Fruit fly (Drosophila melanogaster) whole organism, embryonic: ENCODE data around the gene CG32040.
A peak's percentile ranks its signal among the peaks of the same experiment; 100 is the strongest.

Source experiments
- Adf1 ChIP-seq: fragments of 200-800 bp; sonication (Bioruptor generic); IDR thresholded peaks from 2 replicates; pipeline ENCODE4 v1.3.6; 2022; ENCODE audit warnings: missing biosample characterization, missing genetic modification characterization
- C15 ChIP-seq: fragments of 200-800 bp; sonication (Bioruptor generic); IDR thresholded peaks from 3 replicates; pipeline ENCODE4 v1.3.6; 2022; ENCODE audit warnings: missing biosample characterization, missing genetic modification characterization
- CG10543 ChIP-seq: fragments of 200-800 bp; sonication (Bioruptor generic); optimal IDR thresholded peaks from 3 replicates; lab custom pipeline; 2017; ENCODE audit warnings: missing biosample characterization, mild to moderate bottlenecking, missing genetic modification characterization, moderate library complexity
- CG11093 ChIP-seq: fragments of 200-800 bp; sonication (Bioruptor generic); IDR thresholded peaks from 3 replicates; pipeline ENCODE4 v1.3.6; 2022; ENCODE audit warnings: missing biosample characterization, missing genetic modification characterization
- CG12391 ChIP-seq: fragments of 200-800 bp; sonication (Bioruptor generic); optimal IDR thresholded peaks from 3 replicates; lab custom pipeline; 2018; ENCODE audit warnings: missing biosample characterization, mild to moderate bottlenecking, missing genetic modification characterization, moderate library complexity
- CG14710 ChIP-seq: fragments of 200-800 bp; sonication (Bioruptor generic); optimal IDR thresholded peaks from 3 replicates; lab custom pipeline; 2019; ENCODE audit warnings: missing biosample characterization, mild to moderate bottlenecking, missing genetic modification characterization, moderate library complexity
- CG15479 ChIP-seq: fragments of 200-800 bp; sonication (Bioruptor generic); optimal IDR thresholded peaks from 3 replicates; lab custom pipeline; 2019; ENCODE audit warnings: missing biosample characterization, mild to moderate bottlenecking, missing genetic modification characterization, moderate library complexity
- CG15514 ChIP-seq: fragments of 200-800 bp; sonication (Bioruptor generic); optimal IDR thresholded peaks from 3 replicates; lab custom pipeline; 2017; ENCODE audit warnings: missing biosample characterization, missing genetic modification characterization, mild to moderate bottlenecking, moderate library complexity, missing genetic modification reagents
- CG1603 ChIP-seq: fragments of 200-800 bp; sonication (Bioruptor generic); optimal IDR thresholded peaks from 2 replicates; lab custom pipeline; 2019; ENCODE audit warnings: missing biosample characterization, mild to moderate bottlenecking, missing genetic modification characterization, moderate library complexity
- CG1647 ChIP-seq: fragments of 200-800 bp; sonication (Bioruptor generic); optimal IDR thresholded peaks from 3 replicates; lab custom pipeline; 2016; ENCODE audit warnings: missing biosample characterization, missing genetic modification characterization
- CG16813 ChIP-seq: fragments of 200-800 bp; sonication (Bioruptor generic); IDR thresholded peaks from 3 replicates; pipeline ENCODE4 v1.3.6; 2022; ENCODE audit warnings: missing biosample characterization, missing genetic modification characterization; ENCODE audit not compliant: partially characterized antibody
- CG17186 ChIP-seq: fragments of 200-800 bp; sonication (Bioruptor generic); optimal IDR thresholded peaks from 3 replicates; lab custom pipeline; 2017; ENCODE audit warnings: missing biosample characterization, missing genetic modification reagents, missing genetic modification characterization
- CG1792 ChIP-seq: fragments of 200-800 bp; sonication (Bioruptor generic); optimal IDR thresholded peaks from 2 replicates; lab custom pipeline; 2016; ENCODE audit warnings: missing biosample characterization, missing genetic modification characterization
- CG6254 ChIP-seq: fragments of 200-800 bp; sonication (Bioruptor generic); optimal IDR thresholded peaks from 3 replicates; lab custom pipeline; 2017; ENCODE audit warnings: mild to moderate bottlenecking, missing biosample characterization, missing genetic modification reagents, missing genetic modification characterization
- CG6813 ChIP-seq: fragments of 200-800 bp; sonication (Bioruptor generic); optimal IDR thresholded peaks from 2 replicates; lab custom pipeline; 2017; ENCODE audit warnings: missing biosample characterization, missing genetic modification characterization, mild to moderate bottlenecking, moderate library complexity, missing genetic modification reagents
- CG7987 ChIP-seq: fragments of 200-800 bp; sonication (Bioruptor generic); optimal IDR thresholded peaks from 2 replicates; lab custom pipeline; 2018; ENCODE audit warnings: missing biosample characterization, mild to moderate bottlenecking, missing genetic modification characterization, moderate library complexity
- CkIIα-i1 ChIP-seq: fragments of 200-800 bp; sonication (Bioruptor generic); IDR thresholded peaks from 2 replicates; pipeline ENCODE4 v1.3.6; 2022; ENCODE audit warnings: missing biosample characterization, missing genetic modification characterization
- CrebB ChIP-seq: fragments of 200-800 bp; sonication (Bioruptor generic); optimal IDR thresholded peaks from 3 replicates; lab custom pipeline; 2018; ENCODE audit warnings: missing biosample characterization, mild to moderate bottlenecking, missing genetic modification characterization
- Eip74EF ChIP-seq, 2 experiments: fragments of 200-800 bp in 1 of 2; fragments of >200 bp in 1 of 2; sonication (Bioruptor generic) in 1 of 2; optimal IDR thresholded peaks; 2 replicates each; lab custom pipeline; 2017 to 2019; ENCODE audit warnings: missing biosample characterization in 2 of 2, missing genetic modification characterization in 2 of 2, mild to moderate bottlenecking in 1 of 2, moderate library complexity in 1 of 2
- GATAe ChIP-seq: fragments of 200-800 bp; sonication (Bioruptor generic); conservative IDR thresholded peaks from 2 replicates; pipeline ENCODE4 v1.3.6; 2022; ENCODE audit warnings: missing biosample characterization, missing genetic modification characterization
- Hmr ChIP-seq: fragments of 200-800 bp; sonication (Bioruptor generic); optimal IDR thresholded peaks from 3 replicates; lab custom pipeline; 2017; ENCODE audit warnings: mild to moderate bottlenecking, missing biosample characterization, missing genetic modification reagents, missing genetic modification characterization
- Hr78 ChIP-seq, 2 experiments: fragments of 200-800 bp in 1 of 2; fragments of >200 bp in 1 of 2; sonication (Bioruptor generic) in 1 of 2; optimal IDR thresholded peaks; 2 replicates each; lab custom pipeline; 2017 to 2019; ENCODE audit warnings: missing biosample characterization in 2 of 2, missing genetic modification characterization in 2 of 2, mild to moderate bottlenecking in 1 of 2, moderate library complexity in 1 of 2
- Jarid2 ChIP-seq: fragments of 200-800 bp; sonication (Bioruptor generic); optimal IDR thresholded peaks from 3 replicates; lab custom pipeline; 2017; ENCODE audit warnings: mild to moderate bottlenecking, missing biosample characterization, missing genetic modification reagents, missing genetic modification characterization
- MESR4 ChIP-seq: fragments of 200-800 bp; sonication (Bioruptor generic); optimal IDR thresholded peaks from 2 replicates; lab custom pipeline; 2018; ENCODE audit warnings: missing biosample characterization, mild to moderate bottlenecking, missing genetic modification characterization, moderate library complexity
- Nf-YB ChIP-seq: fragments of 200-800 bp; sonication (Bioruptor generic); optimal IDR thresholded peaks from 3 replicates; lab custom pipeline; 2019; ENCODE audit warnings: missing biosample characterization, mild to moderate bottlenecking, missing genetic modification characterization, moderate library complexity
- Pdp1 ChIP-seq, 2 experiments: fragments of 200-800 bp; sonication (Bioruptor generic); optimal IDR thresholded peaks; 3 replicates each; lab custom pipeline; 2016; ENCODE audit warnings: missing biosample characterization in 2 of 2, missing genetic modification characterization in 2 of 2, mild to moderate bottlenecking in 1 of 2, moderate library complexity in 1 of 2
- YL-1 ChIP-seq: fragments of 200-800 bp; sonication (Bioruptor generic); optimal IDR thresholded peaks from 3 replicates; lab custom pipeline; 2017; ENCODE audit warnings: missing biosample characterization, mild to moderate bottlenecking, missing genetic modification characterization
- bbx ChIP-seq: fragments of 200-800 bp; sonication (Bioruptor generic); IDR thresholded peaks from 2 replicates; pipeline ENCODE4 v1.3.6; 2022; ENCODE audit warnings: missing biosample characterization, missing genetic modification characterization; ENCODE audit not compliant: partially characterized antibody
- cad ChIP-seq: fragments of >200 bp; optimal IDR thresholded peaks from 2 replicates; lab custom pipeline; 2017; ENCODE audit warnings: missing biosample characterization, missing genetic modification characterization
- cas ChIP-seq: fragments of 200-800 bp; sonication (Bioruptor generic); IDR thresholded peaks from 2 replicates; pipeline ENCODE4 v1.3.6; 2022; ENCODE audit warnings: missing biosample characterization, missing genetic modification characterization
- crp ChIP-seq, 2 experiments: fragments of 200-800 bp; sonication (Bioruptor generic); optimal IDR thresholded peaks; 2 replicates in 1 of 2; 3 replicates in 1 of 2; lab custom pipeline; 2017; ENCODE audit warnings: missing biosample characterization in 2 of 2, missing genetic modification characterization in 2 of 2, mild to moderate bottlenecking in 1 of 2, moderate library complexity in 1 of 2
- cwo ChIP-seq: fragments of 200-800 bp; sonication (Bioruptor generic); optimal IDR thresholded peaks from 3 replicates; lab custom pipeline; 2017; ENCODE audit warnings: missing biosample characterization, missing genetic modification characterization, mild to moderate bottlenecking, moderate library complexity, missing genetic modification reagents
- dimm ChIP-seq: fragments of 200-800 bp; sonication (Bioruptor generic); IDR thresholded peaks from 2 replicates; pipeline ENCODE4 v1.3.6; 2022; ENCODE audit warnings: missing biosample characterization, missing genetic modification characterization
- fd3F ChIP-seq: fragments of 200-800 bp; sonication (Bioruptor generic); optimal IDR thresholded peaks from 2 replicates; lab custom pipeline; 2018; ENCODE audit warnings: missing biosample characterization, mild to moderate bottlenecking, missing genetic modification characterization, moderate library complexity
- fd64A ChIP-seq: fragments of 200-800 bp; sonication (Bioruptor generic); optimal IDR thresholded peaks from 3 replicates; lab custom pipeline; 2018; ENCODE audit warnings: missing biosample characterization, mild to moderate bottlenecking, missing genetic modification characterization
- gfzf ChIP-seq: fragments of 200-800 bp; sonication (Bioruptor generic); optimal IDR thresholded peaks from 2 replicates; lab custom pipeline; 2016; ENCODE audit warnings: missing biosample characterization, mild to moderate bottlenecking, missing genetic modification characterization, moderate library complexity
- hbn ChIP-seq: fragments of 200-800 bp; sonication (Bioruptor generic); IDR thresholded peaks from 2 replicates; pipeline ENCODE4 v1.3.6; 2022; ENCODE audit warnings: missing biosample characterization, missing genetic modification characterization; ENCODE audit not compliant: partially characterized antibody
- hkb ChIP-seq, 2 experiments: fragments of 200-800 bp in 1 of 2; fragments of >200 bp in 1 of 2; sonication (Bioruptor generic) in 1 of 2; IDR thresholded peaks in 1 of 2; optimal IDR thresholded peaks in 1 of 2; 2 replicates each; pipeline versions ENCODE4 v1.3.6 to Lab custom; 2017 to 2022; ENCODE audit warnings: missing biosample characterization in 1 of 2, missing genetic modification characterization in 1 of 2
- hth ChIP-seq: fragments of >200 bp; optimal IDR thresholded peaks from 2 replicates; lab custom pipeline; 2017; ENCODE audit warnings: inconsistent platforms
- kni ChIP-seq: fragments of 200-800 bp; sonication (Bioruptor generic); optimal IDR thresholded peaks from 3 replicates; lab custom pipeline; 2017; ENCODE audit warnings: mild to moderate bottlenecking, missing biosample characterization, missing genetic modification reagents, missing genetic modification characterization
- mam ChIP-seq: fragments of 200-800 bp; sonication (Bioruptor generic); optimal IDR thresholded peaks from 3 replicates; lab custom pipeline; 2016; ENCODE audit warnings: missing biosample characterization, missing genetic modification characterization
- mirr ChIP-seq: fragments of 200-800 bp; sonication (Bioruptor generic); optimal IDR thresholded peaks from 3 replicates; lab custom pipeline; 2018; ENCODE audit warnings: missing biosample characterization, mild to moderate bottlenecking, missing genetic modification characterization
- onecut ChIP-seq: fragments of 200-800 bp; sonication (Bioruptor generic); IDR thresholded peaks from 2 replicates; pipeline ENCODE4 v1.3.6; 2022; ENCODE audit warnings: missing biosample characterization, missing genetic modification characterization
- org-1 ChIP-seq: fragments of 200-800 bp; sonication (Bioruptor generic); optimal IDR thresholded peaks from 2 replicates; lab custom pipeline; 2017; ENCODE audit warnings: missing biosample characterization, missing genetic modification characterization
- sens ChIP-seq: fragments of 200-800 bp; sonication (Bioruptor generic); peaks from one replicate; lab custom pipeline; 2016; ENCODE audit warnings: missing biosample characterization, missing genetic modification characterization
- so ChIP-seq: fragments of 200-800 bp; sonication (Bioruptor generic); IDR thresholded peaks from 3 replicates; pipeline ENCODE4 v1.3.6; 2022; ENCODE audit warnings: missing biosample characterization, missing genetic modification characterization
- wor ChIP-seq: fragments of 200-800 bp; sonication (Bioruptor generic); IDR thresholded peaks from 2 replicates; pipeline ENCODE4 v1.3.6; 2022; ENCODE audit warnings: missing biosample characterization, missing genetic modification characterization
- z ChIP-seq: fragments of 200-800 bp; sonication (Bioruptor generic); IDR thresholded peaks from 3 replicates; pipeline ENCODE4 v1.3.6; 2022; ENCODE audit warnings: missing biosample characterization, missing genetic modification characterization

CG32040 gene

DNA sequence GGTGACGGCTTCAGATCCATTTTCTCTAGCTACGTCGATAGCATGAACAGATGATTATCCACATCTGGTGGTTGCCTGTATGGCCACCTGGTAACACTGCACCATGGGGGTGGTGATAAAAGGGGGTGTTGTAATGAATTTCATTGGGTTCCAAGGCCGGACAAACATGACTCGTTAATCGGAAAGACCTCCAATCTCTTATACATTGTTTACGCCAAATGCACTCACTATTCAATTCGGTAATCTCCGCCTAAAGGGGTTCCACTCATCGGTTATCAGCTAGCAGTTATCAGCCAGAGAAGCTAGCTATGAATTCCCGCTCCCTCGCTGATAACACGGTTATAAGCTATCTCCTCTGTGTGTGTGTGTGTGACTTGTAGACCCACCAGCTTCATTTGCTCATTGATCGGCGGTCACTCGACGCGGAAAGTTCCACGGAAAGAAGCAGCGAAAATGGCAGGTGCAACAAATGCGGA, 6.4 kb downstream of the CG32040 start, which contains the start of gene Pdxk (continued):
- TF ChIP-seq Jarid2 (GFP tag; lab: Kevin White, UChicago) = peak; percentile 24
- peak; percentile 94 for TF ChIP-seq CG10543 (GFP tag; lab: Kevin White, UChicago)
- TF ChIP-seq CrebB (tag; lab: Kevin White, UChicago) = peak; percentile 45
- TF ChIP-seq so (GFP tag; lab: Robert Waterston, UW) = peak; percentile 40; the same call in 1 of the 3 replicates
- peak; percentile 25 for TF ChIP-seq cwo (GFP tag; lab: Kevin White, UChicago)
- peak; percentile 53 for TF ChIP-seq MESR4
- TF ChIP-seq wor (GFP tag; lab: Robert Waterston, UW) = no peak
- TF ChIP-seq GATAe (GFP tag; lab: Robert Waterston, UW) = peak; percentile 89
- TF ChIP-seq fd3F (GFP tag; lab: Kevin White, UChicago) = no peak
- no peak for TF ChIP-seq CkIIα-i1
- peak; percentile 63 for TF ChIP-seq gfzf (GFP tag; lab: Kevin White, UChicago)
- no peak for TF ChIP-seq CG1647
- peak; percentile 31 for TF ChIP-seq CG12391 (tag; lab: Kevin White, UChicago)
- no peak for TF ChIP-seq bbx (GFP tag; lab: Robert Waterston, UW)
- TF ChIP-seq z = peak; percentile 94
- peak; percentile 47 for TF ChIP-seq Nf-YB (GFP tag; lab: Kevin White, UChicago)
- TF ChIP-seq crp (GFP tag; optimal IDR thresholded peaks at IDR 0.05; lab: Kevin White, UChicago) = peak in 1 of 2 experiments; percentile 80
- TF ChIP-seq CG16813 = 0 out of 3 replicates have a peak, but pooled peaks have one; percentile 19
- no peak for TF ChIP-seq hkb (optimal IDR thresholded peaks at IDR 0.05; lab: Kevin White, UChicago)
- TF ChIP-seq hkb (GFP tag; IDR thresholded peaks at IDR 0.05; lab: Robert Waterston, UW) = peak; percentile 37
- peak; percentile 40 for TF ChIP-seq fd64A (GFP tag; lab: Kevin White, UChicago)
- TF ChIP-seq cad (GFP tag; lab: Kevin White, UChicago) = no peak
- TF ChIP-seq CG6254 (GFP tag; lab: Kevin White, UChicago) = peak; percentile 15
- TF ChIP-seq cas = no peak
- TF ChIP-seq CG15514 (GFP tag; lab: Kevin White, UChicago) = peak; percentile 92
- TF ChIP-seq org-1 (GFP tag; lab: Kevin White, UChicago) = no peak
- peak; percentile 52 for TF ChIP-seq CG7987 (GFP tag; lab: Kevin White, UChicago)
- TF ChIP-seq CG14710 (tag; lab: Kevin White, UChicago) = peak; percentile 25
- peak; percentile 49 for TF ChIP-seq CG1603 (tag; lab: Kevin White, UChicago)
- peak in 1 of 2 experiments; percentile 65 for TF ChIP-seq Hr78 (GFP tag; optimal IDR thresholded peaks at IDR 0.05; lab: Kevin White, UChicago)
- TF ChIP-seq onecut = peak; percentile 69; the same call in 1 of the 2 replicates
- TF ChIP-seq CG17186 (GFP tag; lab: Kevin White, UChicago) = peak; percentile 68
- no peak for TF ChIP-seq C15 (GFP tag; lab: Robert Waterston, UW)
- no peak for TF ChIP-seq dimm (GFP tag; lab: Robert Waterston, UW)
- peak; percentile 96 for TF ChIP-seq mirr (GFP tag; lab: Kevin White, UChicago)
- no peak for TF ChIP-seq CG15479 (GFP tag; lab: Kevin White, UChicago)
- TF ChIP-seq kni (GFP tag; lab: Kevin White, UChicago) = peak; percentile 44
- peak in 1 of 2 experiments; percentile 91 for TF ChIP-seq Pdp1 (GFP tag; optimal IDR thresholded peaks at IDR 0.05; lab: Kevin White, UChicago)
- no peak for TF ChIP-seq CG6813 (GFP tag; lab: Kevin White, UChicago)
- peak; percentile 43 for TF ChIP-seq Hmr (GFP tag; lab: Kevin White, UChicago)
- TF ChIP-seq Adf1 (GFP tag; lab: Robert Waterston, UW) = 0 out of 2 replicates have a peak, but pooled peaks have one; percentile 5
- TF ChIP-seq hbn (GFP tag; lab: Robert Waterston, UW) = 0 out of 2 replicates have a peak, but pooled peaks have one; percentile 22
- TF ChIP-seq CG1792 (GFP tag; lab: Kevin White, UChicago) = no peak
- no peak for TF ChIP-seq Eip74EF (GFP tag; optimal IDR thresholded peaks at IDR 0.05; lab: Kevin White, UChicago)
- TF ChIP-seq hth (lab: Kevin White, UChicago) = no peak
- peak; percentile 29 for TF ChIP-seq YL-1 (GFP tag; lab: Kevin White, UChicago)
- peak; percentile 58 for TF ChIP-seq sens (GFP tag; lab: Kevin White, UChicago)
- peak; percentile 10 for TF ChIP-seq mam (GFP tag; lab: Kevin White, UChicago)
- no peak for TF ChIP-seq CG11093 (GFP tag; lab: Robert Waterston, UW)
